Fruit fly (Drosophila melanogaster): Measurements from ENCODE around the gene ttm2.

The ttm2 gene

DNA sequence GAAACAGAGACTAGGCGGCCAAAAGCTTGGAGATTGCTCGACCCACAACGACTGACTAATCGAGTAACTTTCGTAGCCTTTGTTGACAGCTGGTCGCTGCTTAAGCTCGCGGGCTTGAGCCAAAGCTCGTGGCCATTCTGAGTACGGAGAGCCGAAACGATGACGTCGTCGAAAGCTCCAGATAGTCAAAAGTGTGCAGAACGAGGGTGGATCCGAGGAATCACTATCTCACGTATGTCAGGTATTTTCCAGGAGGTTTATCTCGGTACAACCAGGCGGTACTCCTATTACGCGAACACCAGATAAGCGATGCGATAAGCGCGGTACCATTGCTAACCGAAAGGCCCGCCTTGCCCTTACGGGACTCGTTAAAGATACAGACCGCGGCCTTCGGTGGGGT lies 36.7 kb downstream of the ttm2 start (continued):
- TF ChIP-seq E2f2 (GFP tag; IDR thresholded peaks at IDR 0.05): no peak
- TF ChIP-seq lbe (GFP tag; optimal IDR thresholded peaks at IDR 0.05): no peak
- TF ChIP-seq CG30020 (tag; optimal IDR thresholded peaks at IDR 0.05): no peak
- TF ChIP-seq CG6254 (GFP tag; optimal IDR thresholded peaks at IDR 0.05): no peak
- no peak; the same call in 1 of the 2 replicates for TF ChIP-seq rib (GFP tag; IDR thresholded peaks at IDR 0.05)
- TF ChIP-seq CG11247 (GFP tag; IDR thresholded peaks at IDR 0.05): no peak
- no peak for TF ChIP-seq CG7963 (GFP tag; IDR thresholded peaks at IDR 0.05; ENCODE audit: partially characterized antibody)
- TF ChIP-seq CG11504 (tag; optimal IDR thresholded peaks at IDR 0.05): no peak
- TF ChIP-seq CG17568 (GFP tag; optimal IDR thresholded peaks at IDR 0.05): no peak
- TF ChIP-seq cato (GFP tag; optimal IDR thresholded peaks at IDR 0.05; ENCODE audit: borderline replicate concordance): no peak
- TF ChIP-seq BtbVII (GFP tag; optimal IDR thresholded peaks at IDR 0.05): peak; percentile 87
- TF ChIP-seq wor (GFP tag; IDR thresholded peaks at IDR 0.05): no peak
- TF ChIP-seq Blimp-1 (GFP tag; optimal IDR thresholded peaks at IDR 0.05): no peak
- TF ChIP-seq H15 (GFP tag; IDR thresholded peaks at IDR 0.05): no peak
- no peak for TF ChIP-seq salm (tag; optimal IDR thresholded peaks at IDR 0.05)
- TF ChIP-seq Optix (GFP tag; IDR thresholded peaks at IDR 0.05): no peak
- no peak for TF ChIP-seq Atf6 (GFP tag; IDR thresholded peaks at IDR 0.05)
- TF ChIP-seq CG2116 (GFP tag; optimal IDR thresholded peaks at IDR 0.05): no peak
- TF ChIP-seq Ada2b (GFP tag; IDR thresholded peaks at IDR 0.05): no peak
- TF ChIP-seq phol (tag; optimal IDR thresholded peaks at IDR 0.05): no peak
- no peak for TF ChIP-seq CkIIα-i1 (GFP tag; IDR thresholded peaks at IDR 0.05)
- TF ChIP-seq CoRest (tag; optimal IDR thresholded peaks at IDR 0.05): no peak
- TF ChIP-seq Oaz (GFP tag; IDR thresholded peaks at IDR 0.05): no peak
- no peak for TF ChIP-seq Chrac-16 (GFP tag; optimal IDR thresholded peaks at IDR 0.05)
- no peak for TF ChIP-seq CG9876 (GFP tag; optimal IDR thresholded peaks at IDR 0.05)
- no peak for TF ChIP-seq CG32767 (GFP tag; IDR thresholded peaks at IDR 0.05)
- no peak for TF ChIP-seq Doc2 (GFP tag; IDR thresholded peaks at IDR 0.05)
- TF ChIP-seq wdn (GFP tag; IDR thresholded peaks at IDR 0.05): no peak
- TF ChIP-seq exex (tag; optimal IDR thresholded peaks at IDR 0.05): peak; percentile 60
- TF ChIP-seq lmd (GFP tag; IDR thresholded peaks at IDR 0.05): no peak
- TF ChIP-seq twi (tag; optimal IDR thresholded peaks at IDR 0.05): no peak
- no peak for TF ChIP-seq C15 (GFP tag; IDR thresholded peaks at IDR 0.05)
- no peak for TF ChIP-seq CG11398 (GFP tag; optimal IDR thresholded peaks at IDR 0.05)
- no peak for TF ChIP-seq CG12155 (GFP tag; optimal IDR thresholded peaks at IDR 0.05)
- no peak for TF ChIP-seq CG32532 (GFP tag; IDR thresholded peaks at IDR 0.05)
- no peak for TF ChIP-seq Ets65A (GFP tag)
- no peak for TF ChIP-seq aop (GFP tag; IDR thresholded peaks at IDR 0.05)
- TF ChIP-seq HLHmδ (GFP tag; optimal IDR thresholded peaks at IDR 0.05): no peak
- TF ChIP-seq Jarid2 (GFP tag; optimal IDR thresholded peaks at IDR 0.05): no peak
- no peak for TF ChIP-seq CG7372 (GFP tag; IDR thresholded peaks at IDR 0.05)
- TF ChIP-seq CG10543 (GFP tag; optimal IDR thresholded peaks at IDR 0.05): no peak
- no peak for TF ChIP-seq ham (GFP tag; IDR thresholded peaks at IDR 0.05)
- no peak for TF ChIP-seq CG3995 (GFP tag; optimal IDR thresholded peaks at IDR 0.05)
- no peak for TF ChIP-seq CHES-1-like (GFP tag; optimal IDR thresholded peaks at IDR 0.05)
- TF ChIP-seq CG30403 (GFP tag; optimal IDR thresholded peaks at IDR 0.05): no peak
- peak; percentile 45; the same call in 1 of the 2 replicates for TF ChIP-seq amos (GFP tag; IDR thresholded peaks at IDR 0.05; ENCODE audit: partially characterized antibody)
- TF ChIP-seq CTCF (GFP tag; optimal IDR thresholded peaks at IDR 0.05): no peak
- no peak for TF ChIP-seq sens (GFP tag)
- no peak for TF ChIP-seq hkb (optimal IDR thresholded peaks at IDR 0.05)
- no peak for TF ChIP-seq hkb (GFP tag; IDR thresholded peaks at IDR 0.05)
- TF ChIP-seq CG18599 (GFP tag; optimal IDR thresholded peaks at IDR 0.05): no peak
- TF ChIP-seq CG12391 (tag; optimal IDR thresholded peaks at IDR 0.05): no peak
- no peak for TF ChIP-seq fu2 (GFP tag; optimal IDR thresholded peaks at IDR 0.05)
